Worm (Caenorhabditis elegans) whole organism, L4 larva: ENCODE data around the gene M03C11.1.

ENCODE experiments used
- ZK546.5 ChIP-seq, 2 experiments: sonication (generic microtip); optimal IDR thresholded peaks; 2 replicates each; lab custom pipeline; 2017; ENCODE audit warnings: missing biosample characterization in 2 of 2, missing genetic modification characterization in 2 of 2
- ama-1 ChIP-seq: fragments of 150-350 bp; optimal IDR thresholded peaks from 2 replicates; lab custom pipeline; 2014; ENCODE audit warnings: inconsistent platforms, mixed read lengths
- ceh-82 ChIP-seq: sonication (generic microtip); optimal IDR thresholded peaks from 2 replicates; lab custom pipeline; 2017; ENCODE audit warnings: missing biosample characterization, missing genetic modification characterization
- dpl-1 ChIP-seq: fragments of 150-350 bp; optimal IDR thresholded peaks from 2 replicates; lab custom pipeline; 2014; ENCODE audit warnings: missing biosample characterization, missing genetic modification reagents, missing genetic modification characterization
- snpc-4 ChIP-seq: fragments of 150-350 bp; optimal IDR thresholded peaks from 2 replicates; lab custom pipeline; 2014; ENCODE audit warnings: missing biosample characterization, missing genetic modification characterization
- ztf-7 ChIP-seq: fragments of 150-350 bp; optimal IDR thresholded peaks from 2 replicates; lab custom pipeline; 2014; ENCODE audit warnings: missing biosample characterization, missing genetic modification characterization

DNA sequence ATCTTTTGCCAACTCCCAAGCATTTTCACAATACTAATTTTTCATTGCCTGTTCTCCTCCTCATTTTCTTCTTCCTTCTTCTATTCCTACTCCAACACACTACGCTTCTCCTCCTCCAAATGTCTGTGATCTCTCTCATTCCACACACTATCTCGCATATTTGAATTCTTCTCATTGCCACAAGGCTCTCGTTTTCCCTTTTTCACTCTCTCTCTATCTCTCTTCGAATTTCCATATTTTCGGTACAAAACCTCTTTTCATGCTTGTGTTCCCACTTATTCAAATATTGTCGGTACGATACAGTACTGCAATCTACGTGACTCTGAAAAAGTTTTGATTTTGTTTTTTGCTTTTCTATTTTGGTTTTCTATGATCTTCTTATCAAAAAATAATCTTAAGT is 15.2 kb downstream of the M03C11.1 start:
- TF ChIP-seq ama-1 (lab: Kevin White, UChicago) (no peak), ceh-82 (tag; lab: Kevin White, UChicago) (no peak), ztf-7 (tag; lab: Kevin White, UChicago) (no peak), snpc-4 (tag; lab: Kevin White, UChicago) (no peak), dpl-1 (no peak), ZK546.5 (tag; optimal IDR thresholded peaks at IDR 0.05; lab: Kevin White, UChicago) (no peak)
